Worm (Caenorhabditis elegans): ENCODE data around the gene gpa-7.

Gene gpa-7

ce11 chrIV:10443510-10443909 lies 39.7 kb downstream of the gpa-7 start, which contains the start of gene F13B12.7:
Gene F13B12.7 (plus strand): TSS chrIV:10443810.
- TF ChIP-seq tbx-2 (tag; optimal IDR thresholded peaks at IDR 0.05), result no peak
- TF ChIP-seq nhr-237 (tag; optimal IDR thresholded peaks at IDR 0.05), result no peak
- TF ChIP-seq nhr-76 (tag; optimal IDR thresholded peaks at IDR 0.05), result no peak
- no peak for TF ChIP-seq ztf-11 (tag; optimal IDR thresholded peaks at IDR 0.05)
- no peak for TF ChIP-seq nfya-1 (tag; optimal IDR thresholded peaks at IDR 0.05; ENCODE audit: insufficient read depth)
- no peak for TF ChIP-seq pqm-1 (tag; optimal IDR thresholded peaks at IDR 0.05)
- no peak for TF ChIP-seq fkh-10 (GFP tag; optimal IDR thresholded peaks at IDR 0.05)
- no peak for TF ChIP-seq zag-1 (tag; optimal IDR thresholded peaks at IDR 0.05)
- TF ChIP-seq snpc-4 (tag; optimal IDR thresholded peaks at IDR 0.05), result no peak
- TF ChIP-seq ceh-9 (tag; optimal IDR thresholded peaks at IDR 0.05), result no peak
- no peak for TF ChIP-seq fkh-2 (tag; optimal IDR thresholded peaks at IDR 0.05)

ce11 chrIV:10449799-10450198 lies 46.0 kb downstream of the gpa-7 start, which contains the start of gene F13B12.4:
Gene F13B12.4 (minus strand): TSS chrIV:10449899.
- TF ChIP-seq egl-27 (tag; optimal IDR thresholded peaks at IDR 0.05) (no peak), ztf-11 (tag; optimal IDR thresholded peaks at IDR 0.05) (no peak), ama-1 (optimal IDR thresholded peaks at IDR 0.05) (no peak), pqm-1 (tag; optimal IDR thresholded peaks at IDR 0.05) (no peak), daf-12 (tag; optimal IDR thresholded peaks at IDR 0.05) (no peak), elt-3 (tag; optimal IDR thresholded peaks at IDR 0.05) (no peak)

ce11 chrIV:10453001-10453400 lies 49.2 kb downstream of the gpa-7 start, which contains the start of gene F01D4.8:
Gene F01D4.8 (minus strand): TSS chrIV:10453101.
- no peak for TF ChIP-seq ztf-4 (tag; optimal IDR thresholded peaks at IDR 0.05)
- no peak for TF ChIP-seq unc-62 (GFP tag; optimal IDR thresholded peaks at IDR 0.05)
- no peak for TF ChIP-seq nhr-77 (tag; optimal IDR thresholded peaks at IDR 0.05)

- no peak for TF ChIP-seq elt-3 (tag; optimal IDR thresholded peaks at IDR 0.05)
- TF ChIP-seq fkh-10 (GFP tag; optimal IDR thresholded peaks at IDR 0.05), result no peak
- TF ChIP-seq nhr-77 (tag; optimal IDR thresholded peaks at IDR 0.05), result no peak
- TF ChIP-seq ceh-16 (tag; optimal IDR thresholded peaks at IDR 0.05), result no peak
- TF ChIP-seq ztf-4 (tag; optimal IDR thresholded peaks at IDR 0.05), result no peak
- no peak for TF ChIP-seq unc-62 (GFP tag; optimal IDR thresholded peaks at IDR 0.05)
- TF ChIP-seq nhr-67 (tag; optimal IDR thresholded peaks at IDR 0.05), result no peak
- TF ChIP-seq ceh-9 (tag; optimal IDR thresholded peaks at IDR 0.05), result no peak
- TF ChIP-seq eor-1 (tag; optimal IDR thresholded peaks at IDR 0.05), result no peak
- TF ChIP-seq pha-4 (tag; optimal IDR thresholded peaks at IDR 0.05), result no peak
- TF ChIP-seq nfya-1 (tag; optimal IDR thresholded peaks at IDR 0.05; ENCODE audit: insufficient read depth), result no peak
- TF ChIP-seq nhr-25 (tag; optimal IDR thresholded peaks at IDR 0.05), result no peak
- no peak for TF ChIP-seq ZK546.5 (tag; optimal IDR thresholded peaks at IDR 0.05)
Measured at ce11 chrIV:10457137-10457536, 53.3 kb downstream of the gpa-7 start, which contains the start of gene srb-17. Gene srb-17 (minus strand): TSS chrIV:10457237.

All from whole organism, L3 larva.